Fruit fly (Drosophila melanogaster) whole organism, embryonic: ENCODE measurements around the gene Cdc27.
A peak's percentile ranks its signal among the peaks of the same experiment; 100 is the strongest.

ENCODE experiments used
- Antp ChIP-seq: fragments of 200-800 bp; sonication (Bioruptor generic); optimal IDR thresholded peaks from 3 replicates; lab custom pipeline; 2016; ENCODE audit warnings: missing biosample characterization, missing genetic modification characterization
- CG10147 ChIP-seq: fragments of 200-800 bp; sonication (Bioruptor generic); optimal IDR thresholded peaks from 2 replicates; lab custom pipeline; 2019; ENCODE audit warnings: missing biosample characterization, mild to moderate bottlenecking, missing genetic modification characterization, moderate library complexity
- CG10321 ChIP-seq: fragments of 200-800 bp; sonication (Bioruptor generic); IDR thresholded peaks from 2 replicates; pipeline ENCODE4 v1.3.6; 2022; ENCODE audit warnings: missing biosample characterization, missing genetic modification characterization
- CG10462 ChIP-seq: fragments of 200-800 bp; sonication (Bioruptor generic); optimal IDR thresholded peaks from 2 replicates; lab custom pipeline; 2016; ENCODE audit warnings: missing biosample characterization, missing genetic modification characterization
- CG12104 ChIP-seq: fragments of 200-800 bp; sonication (Bioruptor generic); optimal IDR thresholded peaks from 3 replicates; lab custom pipeline; 2016; ENCODE audit warnings: missing biosample characterization, missing genetic modification characterization
- CG12659 ChIP-seq: fragments of 200-800 bp; sonication (Bioruptor generic); optimal IDR thresholded peaks from 3 replicates; lab custom pipeline; 2017; ENCODE audit warnings: mild to moderate bottlenecking, missing biosample characterization, missing genetic modification reagents, missing genetic modification characterization
- CG13123 ChIP-seq: fragments of 200-800 bp; sonication (Bioruptor generic); optimal IDR thresholded peaks from 2 replicates; lab custom pipeline; 2016; ENCODE audit warnings: missing biosample characterization, missing genetic modification characterization
- CG13424 ChIP-seq: fragments of 200-800 bp; sonication (Bioruptor generic); optimal IDR thresholded peaks from 2 replicates; lab custom pipeline; 2019; ENCODE audit warnings: missing biosample characterization, mild to moderate bottlenecking, missing genetic modification characterization, moderate library complexity
- CG14441 ChIP-seq: fragments of 200-800 bp; sonication (Bioruptor generic); IDR thresholded peaks from 2 replicates; pipeline ENCODE4 v1.3.6; 2022; ENCODE audit warnings: missing biosample characterization, missing genetic modification characterization
- CG14965 ChIP-seq: fragments of 200-800 bp; sonication (Bioruptor generic); optimal IDR thresholded peaks from 2 replicates; lab custom pipeline; 2016; ENCODE audit warnings: missing biosample characterization, missing genetic modification characterization, borderline replicate concordance
- CG16815 ChIP-seq: fragments of 200-800 bp; sonication (Bioruptor generic); optimal IDR thresholded peaks from 3 replicates; lab custom pipeline; 2017; ENCODE audit warnings: missing biosample characterization, mild to moderate bottlenecking, missing genetic modification characterization
- CG18262 ChIP-seq: fragments of 200-800 bp; optimal IDR thresholded peaks from 3 replicates; lab custom pipeline; 2019; ENCODE audit warnings: missing biosample characterization, mild to moderate bottlenecking, missing genetic modification characterization, moderate library complexity
- CG2678 ChIP-seq: fragments of 200-800 bp; sonication (Bioruptor generic); optimal IDR thresholded peaks from 3 replicates; lab custom pipeline; 2019; ENCODE audit warnings: missing biosample characterization, mild to moderate bottlenecking, missing genetic modification characterization, moderate library complexity
- CG2875 ChIP-seq: fragments of 200-800 bp; sonication (Bioruptor generic); optimal IDR thresholded peaks from 2 replicates; lab custom pipeline; 2017; ENCODE audit warnings: missing biosample characterization, mild to moderate bottlenecking, missing genetic modification characterization, missing genetic modification reagents
- CG2889 ChIP-seq: fragments of 200-800 bp; sonication (Bioruptor generic); IDR thresholded peaks from 3 replicates; pipeline ENCODE4 v1.3.6; 2022; ENCODE audit warnings: missing biosample characterization, missing genetic modification characterization
- CG3281 ChIP-seq: fragments of 200-800 bp; sonication (Bioruptor generic); optimal IDR thresholded peaks from 3 replicates; lab custom pipeline; 2017; ENCODE audit warnings: missing biosample characterization, mild to moderate bottlenecking, missing genetic modification characterization
- CG33213 ChIP-seq: fragments of 200-800 bp; sonication (Bioruptor generic); optimal IDR thresholded peaks from 3 replicates; lab custom pipeline; 2016; ENCODE audit warnings: missing biosample characterization, missing genetic modification characterization
- CG42726 ChIP-seq: fragments of 200-800 bp; sonication (Bioruptor generic); IDR thresholded peaks from 2 replicates; pipeline ENCODE4 v1.3.6; 2022; ENCODE audit warnings: missing biosample characterization, missing genetic modification characterization; ENCODE audit not compliant: partially characterized antibody
- CG6272 ChIP-seq: fragments of 200-800 bp; sonication (Bioruptor generic); IDR thresholded peaks from 2 replicates; pipeline ENCODE4 v1.3.6; 2022; ENCODE audit warnings: missing biosample characterization, missing genetic modification characterization
- CG7786 ChIP-seq: fragments of 200-800 bp; sonication (Bioruptor generic); optimal IDR thresholded peaks from 2 replicates; lab custom pipeline; 2016; ENCODE audit warnings: missing biosample characterization, missing genetic modification characterization
- CG8290 ChIP-seq, 3 experiments: fragments of 200-800 bp; sonication (Bioruptor generic); optimal IDR thresholded peaks; 2 replicates each; lab custom pipeline; 2016 to 2019; ENCODE audit warnings: missing biosample characterization in 3 of 3, missing genetic modification characterization in 3 of 3, mild to moderate bottlenecking in 2 of 3, moderate library complexity in 1 of 3
- CG8924 ChIP-seq: fragments of 200-800 bp; optimal IDR thresholded peaks from 3 replicates; lab custom pipeline; 2019; ENCODE audit warnings: missing biosample characterization, mild to moderate bottlenecking, missing genetic modification characterization, moderate library complexity
- CG9215 ChIP-seq: fragments of 200-800 bp; sonication (Bioruptor generic); IDR thresholded peaks from 2 replicates; pipeline ENCODE4 v1.3.6; 2022; ENCODE audit warnings: missing biosample characterization, missing genetic modification characterization
- CG9876 ChIP-seq: fragments of 200-800 bp; sonication (Bioruptor generic); optimal IDR thresholded peaks from 2 replicates; lab custom pipeline; 2016; ENCODE audit warnings: missing biosample characterization, missing genetic modification characterization
- CTCF ChIP-seq: fragments of 200-800 bp; sonication (Bioruptor generic); optimal IDR thresholded peaks from 2 replicates; lab custom pipeline; 2017; ENCODE audit warnings: missing biosample characterization, mild to moderate bottlenecking, missing genetic modification characterization, moderate library complexity
- Camta ChIP-seq: fragments of 200-800 bp; sonication (Bioruptor generic); optimal IDR thresholded peaks from 2 replicates; lab custom pipeline; 2016; ENCODE audit warnings: missing biosample characterization, missing genetic modification characterization
- Dip3 ChIP-seq: fragments of 200-800 bp; sonication (Bioruptor generic); optimal IDR thresholded peaks from 3 replicates; lab custom pipeline; 2016; ENCODE audit warnings: missing biosample characterization, missing genetic modification characterization
- E2f2 ChIP-seq: fragments of 200-800 bp; sonication (Bioruptor generic); IDR thresholded peaks from 2 replicates; pipeline ENCODE4 v1.3.6; 2022; ENCODE audit warnings: missing biosample characterization, missing genetic modification characterization
- Eip74EF ChIP-seq, 2 experiments: fragments of 200-800 bp in 1 of 2; fragments of >200 bp in 1 of 2; sonication (Bioruptor generic) in 1 of 2; optimal IDR thresholded peaks; 2 replicates each; lab custom pipeline; 2017 to 2019; ENCODE audit warnings: missing biosample characterization in 2 of 2, missing genetic modification characterization in 2 of 2, mild to moderate bottlenecking in 1 of 2, moderate library complexity in 1 of 2
- Gug ChIP-seq: fragments of 200-800 bp; sonication (Bioruptor generic); IDR thresholded peaks from 4 replicates; pipeline ENCODE4 v1.3.6; 2022; ENCODE audit warnings: missing biosample characterization, missing genetic modification characterization
- Hand ChIP-seq: fragments of 200-800 bp; sonication (Bioruptor generic); optimal IDR thresholded peaks from 2 replicates; lab custom pipeline; 2017; ENCODE audit warnings: mild to moderate bottlenecking, missing biosample characterization, missing genetic modification reagents, missing genetic modification characterization
- Lim3 ChIP-seq: fragments of 200-800 bp; sonication (Bioruptor generic); IDR thresholded peaks from 2 replicates; pipeline ENCODE4 v1.3.6; 2022; ENCODE audit warnings: missing biosample characterization, missing genetic modification characterization
- MTF-1 ChIP-seq: fragments of 200-800 bp; sonication (Bioruptor generic); optimal IDR thresholded peaks from 2 replicates; lab custom pipeline; 2018; ENCODE audit warnings: missing biosample characterization, mild to moderate bottlenecking, missing genetic modification characterization, borderline replicate concordance
- Mad ChIP-seq: fragments of 200-800 bp; sonication (Bioruptor generic); optimal IDR thresholded peaks from 2 replicates; lab custom pipeline; 2016; ENCODE audit warnings: missing biosample characterization, missing genetic modification characterization
- PHDP ChIP-seq: fragments of 200-800 bp; sonication (Bioruptor generic); optimal IDR thresholded peaks from 3 replicates; lab custom pipeline; 2018; ENCODE audit warnings: missing biosample characterization, mild to moderate bottlenecking, missing genetic modification characterization, moderate library complexity
- Xrp1 ChIP-seq: fragments of 200-800 bp; sonication (Bioruptor generic); IDR thresholded peaks from 2 replicates; pipeline ENCODE4 v1.3.6; 2022; ENCODE audit warnings: missing biosample characterization, missing genetic modification characterization
- ap ChIP-seq: fragments of 200-800 bp; sonication (Bioruptor generic); IDR thresholded peaks from 2 replicates; pipeline ENCODE4 v1.3.6; 2022; ENCODE audit warnings: missing biosample characterization, missing genetic modification characterization
- bowl ChIP-seq: fragments of 200-800 bp; sonication (Bioruptor generic); IDR thresholded peaks from 2 replicates; pipeline ENCODE4 v1.3.6; 2022; ENCODE audit warnings: missing biosample characterization, missing genetic modification characterization
- chn ChIP-seq: fragments of 200-800 bp; sonication (Bioruptor generic); optimal IDR thresholded peaks from 2 replicates; lab custom pipeline; 2016; ENCODE audit warnings: missing biosample characterization, missing genetic modification characterization
- gce ChIP-seq: fragments of 200-800 bp; sonication (Bioruptor generic); IDR thresholded peaks from 3 replicates; pipeline ENCODE4 v1.3.6; 2022; ENCODE audit warnings: missing biosample characterization, missing genetic modification characterization
- grn ChIP-seq: fragments of 200-800 bp; sonication (Bioruptor generic); optimal IDR thresholded peaks from 3 replicates; lab custom pipeline; 2017; ENCODE audit warnings: missing biosample characterization, missing genetic modification characterization
- hth ChIP-seq: fragments of >200 bp; optimal IDR thresholded peaks from 2 replicates; lab custom pipeline; 2017; ENCODE audit warnings: inconsistent platforms
- kah ChIP-seq: fragments of 200-800 bp; sonication (Bioruptor generic); optimal IDR thresholded peaks from 2 replicates; lab custom pipeline; 2018; ENCODE audit warnings: missing biosample characterization, mild to moderate bottlenecking, missing genetic modification characterization
- lab ChIP-seq: fragments of 200-800 bp; sonication (Bioruptor generic); optimal IDR thresholded peaks from 3 replicates; lab custom pipeline; 2017; ENCODE audit warnings: missing biosample characterization, missing genetic modification characterization, mild to moderate bottlenecking, moderate library complexity, missing genetic modification reagents
- lilli ChIP-seq: fragments of 200-800 bp; sonication (Bioruptor generic); optimal IDR thresholded peaks from 3 replicates; lab custom pipeline; 2016; ENCODE audit warnings: missing biosample characterization, missing genetic modification characterization
- nmo ChIP-seq: fragments of 200-800 bp; sonication (Bioruptor generic); optimal IDR thresholded peaks from 2 replicates; lab custom pipeline; 2018; ENCODE audit warnings: missing biosample characterization, mild to moderate bottlenecking, missing genetic modification characterization, moderate library complexity
- psq ChIP-seq: fragments of 200-800 bp; sonication (Bioruptor generic); optimal IDR thresholded peaks from 2 replicates; lab custom pipeline; 2017; ENCODE audit warnings: missing biosample characterization, missing genetic modification characterization
- row ChIP-seq: fragments of 200-800 bp; sonication (Bioruptor generic); IDR thresholded peaks from 3 replicates; pipeline ENCODE4 v1.3.6; 2022; ENCODE audit warnings: missing biosample characterization, missing genetic modification characterization
- sug ChIP-seq: fragments of 200-800 bp; optimal IDR thresholded peaks from 2 replicates; lab custom pipeline; 2019; ENCODE audit warnings: missing biosample characterization, mild to moderate bottlenecking, missing genetic modification characterization, moderate library complexity
- trem ChIP-seq: fragments of 200-800 bp; optimal IDR thresholded peaks from 3 replicates; lab custom pipeline; 2019; ENCODE audit warnings: missing biosample characterization, mild to moderate bottlenecking, missing genetic modification characterization, moderate library complexity
- zf30C ChIP-seq: fragments of 200-800 bp; sonication (Bioruptor generic); optimal IDR thresholded peaks from 3 replicates; lab custom pipeline; 2018; ENCODE audit warnings: missing biosample characterization, mild to moderate bottlenecking, missing genetic modification characterization

Gene Cdc27

DNA sequence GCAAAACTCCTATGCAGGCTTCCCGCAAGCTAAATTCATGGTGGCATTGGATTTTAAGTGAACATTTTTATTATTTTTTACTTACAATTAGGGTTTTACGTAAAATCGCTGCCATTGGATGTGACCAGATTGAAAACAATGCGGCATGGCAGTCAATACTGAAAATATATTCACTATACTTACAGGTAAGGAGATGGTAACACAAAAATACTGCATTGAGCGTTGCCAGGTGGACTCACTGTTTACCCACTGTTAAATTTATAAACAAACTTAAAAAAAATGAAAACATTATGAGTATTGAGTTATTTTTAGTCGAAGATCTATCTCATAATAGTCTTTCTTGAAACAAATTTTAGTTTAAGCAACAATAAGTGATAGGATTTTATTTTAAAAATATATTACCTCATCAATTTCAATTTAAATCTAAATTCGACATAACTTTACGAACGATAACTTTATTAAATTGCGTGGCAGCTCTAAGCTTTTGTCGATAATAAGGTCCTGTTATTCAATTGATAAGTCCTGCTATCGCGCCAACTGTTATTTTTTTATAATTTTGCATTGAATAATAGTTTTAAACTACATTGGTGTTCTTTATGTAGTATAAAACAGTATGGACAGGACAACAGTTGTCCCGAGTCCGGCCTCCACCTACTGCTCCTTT, 5.2 kb downstream of the Cdc27 start, which contains the start of the genes mRpL50 and mei-P22 (continued):
- TF ChIP-seq Lim3 (GFP tag; lab: Robert Waterston, UW) = no peak
- no peak for TF ChIP-seq CG7786 (GFP tag; lab: Kevin White, UChicago)
- TF ChIP-seq CG42726 = peak; percentile 45; the same call in 1 of the 2 replicates
- TF ChIP-seq CG9215 (GFP tag; lab: Robert Waterston, UW) = no peak
- TF ChIP-seq CG9876 (GFP tag; lab: Kevin White, UChicago) = no peak
- TF ChIP-seq CG2875 = no peak
- TF ChIP-seq CG12104 = no peak
- peak; percentile 2 for TF ChIP-seq chn (GFP tag; lab: Kevin White, UChicago)
- peak; percentile 14 for TF ChIP-seq CG33213 (GFP tag; lab: Kevin White, UChicago)
- TF ChIP-seq kah = no peak
- no peak for TF ChIP-seq psq (GFP tag; lab: Kevin White, UChicago)
- TF ChIP-seq CG13424 (tag; lab: Kevin White, UChicago) = peak; percentile 44
- TF ChIP-seq Antp (GFP tag; lab: Kevin White, UChicago) = peak; percentile 13
- TF ChIP-seq CG3281 (GFP tag; lab: Kevin White, UChicago) = no peak
- no peak for TF ChIP-seq CG2889
- peak; percentile 27 for TF ChIP-seq sug (tag; lab: Kevin White, UChicago)
- no peak for TF ChIP-seq Hand (GFP tag; lab: Kevin White, UChicago)
- peak; percentile 9 for TF ChIP-seq lilli
- TF ChIP-seq hth = no peak
- TF ChIP-seq CG14441 (GFP tag; lab: Robert Waterston, UW) = no peak
- TF ChIP-seq gce (GFP tag; lab: Robert Waterston, UW) = no peak
- TF ChIP-seq CG10462 (GFP tag; lab: Kevin White, UChicago) = no peak
- TF ChIP-seq E2f2 (GFP tag; lab: Robert Waterston, UW) = peak; percentile 46
- TF ChIP-seq zf30C = no peak
- TF ChIP-seq ap (GFP tag; lab: Robert Waterston, UW) = no peak
- peak; percentile 4 for TF ChIP-seq CG18262 (tag; lab: Kevin White, UChicago)
- no peak for TF ChIP-seq CG10147 (GFP tag; lab: Kevin White, UChicago)
- no peak for TF ChIP-seq lab (GFP tag; lab: Kevin White, UChicago)
- no peak for TF ChIP-seq CG13123 (GFP tag; lab: Kevin White, UChicago)
- no peak for TF ChIP-seq MTF-1 (GFP tag; lab: Kevin White, UChicago)
- TF ChIP-seq CG14965 (GFP tag; lab: Kevin White, UChicago) = no peak
- peak; percentile 22 for TF ChIP-seq CG2678 (tag; lab: Kevin White, UChicago)
- TF ChIP-seq CG10321 (GFP tag; lab: Robert Waterston, UW) = no peak
- no peak for TF ChIP-seq CG6272 (GFP tag; lab: Robert Waterston, UW)
- peak; percentile 40 for TF ChIP-seq trem (tag; lab: Kevin White, UChicago)
- TF ChIP-seq Camta = no peak
- no peak for TF ChIP-seq CG16815 (GFP tag; lab: Kevin White, UChicago)
- no peak for TF ChIP-seq Gug (GFP tag; lab: Robert Waterston, UW)
- peak; percentile 13 for TF ChIP-seq Mad (GFP tag; lab: Kevin White, UChicago)
- TF ChIP-seq nmo = peak; percentile 35
- no peak for TF ChIP-seq bowl (GFP tag; lab: Robert Waterston, UW)
- TF ChIP-seq CG12659 (GFP tag; lab: Kevin White, UChicago) = peak; percentile 59
- peak; percentile 20 for TF ChIP-seq CG8924 (tag; lab: Kevin White, UChicago)
- TF ChIP-seq PHDP = peak; percentile 13
- TF ChIP-seq CTCF (GFP tag; lab: Kevin White, UChicago) = no peak
- TF ChIP-seq Eip74EF (GFP tag; optimal IDR thresholded peaks at IDR 0.05; lab: Kevin White, UChicago) = no peak
- no peak for TF ChIP-seq Dip3
- peak; percentile 68 for TF ChIP-seq row (GFP tag; lab: Robert Waterston, UW)
- TF ChIP-seq CG8290 (GFP tag; optimal IDR thresholded peaks at IDR 0.05; lab: Kevin White, UChicago) = no peak
- peak in 1 of 2 experiments; percentile 55 for TF ChIP-seq CG8290 (tag; optimal IDR thresholded peaks at IDR 0.05; lab: Kevin White, UChicago)
- TF ChIP-seq Xrp1 (GFP tag; lab: Robert Waterston, UW) = no peak
- no peak for TF ChIP-seq grn
